Worm (Caenorhabditis elegans) whole organism, L2 larva: ENCODE measurements around the gene gst-9.
"Not testable (repeated sequence)": the region's sequence is repeated elsewhere in the genome, so short reads cannot be mapped to it uniquely, and the experiment has no call there.

Source experiments
- C34F6.9 ChIP-seq: fragments of 150-350 bp; optimal IDR thresholded peaks from 2 replicates; lab custom pipeline; 2014; ENCODE audit warnings: missing biosample characterization, missing genetic modification characterization
- F13H6.1 ChIP-seq: sonication (generic microtip); optimal IDR thresholded peaks from 2 replicates; lab custom pipeline; 2016; ENCODE audit warnings: missing genetic modification characterization, missing compliant biosample characterization
- Y55F3AM.14 ChIP-seq: fragments of 200-800 bp; sonication (Bioruptor generic); optimal IDR thresholded peaks from 2 replicates; lab custom pipeline; 2018; ENCODE audit warnings: mild to moderate bottlenecking, missing genetic modification characterization, missing compliant biosample characterization
- alr-1 ChIP-seq: fragments of 150-350 bp; optimal IDR thresholded peaks from 2 replicates; lab custom pipeline; 2014; ENCODE audit warnings: missing biosample characterization, missing genetic modification characterization
- aly-2 ChIP-seq: fragments of 150-350 bp; optimal IDR thresholded peaks from 2 replicates; lab custom pipeline; 2014; ENCODE audit warnings: missing biosample characterization, missing genetic modification characterization
- ama-1 ChIP-seq: fragments of 150-350 bp; optimal IDR thresholded peaks from 2 replicates; lab custom pipeline; 2018; ENCODE audit warnings: inconsistent platforms
- ceh-16 ChIP-seq: fragments of 150-350 bp; optimal IDR thresholded peaks from 2 replicates; lab custom pipeline; 2014; ENCODE audit warnings: missing biosample characterization, missing genetic modification characterization
- crh-2 ChIP-seq: sonication (generic microtip); optimal IDR thresholded peaks from 2 replicates; lab custom pipeline; 2017; ENCODE audit warnings: missing biosample characterization, missing genetic modification characterization
- dmd-4 ChIP-seq: sonication (generic microtip); optimal IDR thresholded peaks from 2 replicates; lab custom pipeline; 2017; ENCODE audit warnings: missing biosample characterization, missing genetic modification characterization
- fos-1 ChIP-seq: fragments of 150-350 bp; optimal IDR thresholded peaks from 2 replicates; lab custom pipeline; 2014; ENCODE audit warnings: missing biosample characterization, missing genetic modification characterization
- gmeb-1 ChIP-seq: fragments of 150-350 bp; optimal IDR thresholded peaks from 2 replicates; lab custom pipeline; 2014; ENCODE audit warnings: missing biosample characterization, missing genetic modification characterization
- lin-11 ChIP-seq: fragments of 150-350 bp; sonication (generic microtip); optimal IDR thresholded peaks from 2 replicates; lab custom pipeline; 2014; ENCODE audit warnings: missing biosample characterization, missing genetic modification characterization, inconsistent platforms, mixed read lengths
- lin-13 ChIP-seq: fragments of 150-350 bp; optimal IDR thresholded peaks from 2 replicates; lab custom pipeline; 2014; ENCODE audit warnings: missing biosample characterization, missing genetic modification reagents, missing genetic modification characterization
- lin-39 ChIP-seq: fragments of 150-350 bp; optimal IDR thresholded peaks from 2 replicates; lab custom pipeline; 2014; ENCODE audit warnings: missing biosample characterization, missing genetic modification reagents, missing genetic modification characterization
- lsy-2 ChIP-seq, 2 experiments: fragments of 150-350 bp in 1 of 2; sonication (generic microtip) in 1 of 2; optimal IDR thresholded peaks; 2 replicates each; lab custom pipeline; 2014 to 2017; ENCODE audit warnings: missing biosample characterization in 2 of 2, missing genetic modification characterization in 2 of 2
- mab-5 ChIP-seq: fragments of 150-350 bp; optimal IDR thresholded peaks from 2 replicates; lab custom pipeline; 2014; ENCODE audit warnings: missing biosample characterization, missing genetic modification characterization
- mdl-1 ChIP-seq, 2 experiments: fragments of 150-350 bp in 1 of 2; sonication (generic microtip) in 1 of 2; optimal IDR thresholded peaks; 2 replicates each; lab custom pipeline; 2017; ENCODE audit warnings: missing biosample characterization in 2 of 2, missing genetic modification characterization in 2 of 2
- nhr-10 ChIP-seq: sonication (generic microtip); optimal IDR thresholded peaks from 2 replicates; lab custom pipeline; 2017; ENCODE audit warnings: missing biosample characterization, missing genetic modification characterization
- nhr-129 ChIP-seq: fragments of 150-350 bp; optimal IDR thresholded peaks from 2 replicates; lab custom pipeline; 2014; ENCODE audit warnings: missing biosample characterization, missing genetic modification characterization
- nhr-21 ChIP-seq: fragments of 150-350 bp; optimal IDR thresholded peaks from 2 replicates; lab custom pipeline; 2014; ENCODE audit warnings: missing biosample characterization, missing genetic modification characterization
- nhr-25 ChIP-seq: fragments of 150-350 bp; sonication (generic microtip); optimal IDR thresholded peaks from 3 replicates; lab custom pipeline; 2014; ENCODE audit warnings: missing biosample characterization, missing genetic modification characterization
- nhr-6 ChIP-seq: fragments of 150-350 bp; optimal IDR thresholded peaks from 2 replicates; lab custom pipeline; 2014; ENCODE audit warnings: missing biosample characterization, missing genetic modification characterization
- nhr-77 ChIP-seq: fragments of 150-350 bp; optimal IDR thresholded peaks from 2 replicates; lab custom pipeline; 2014; ENCODE audit warnings: missing biosample characterization, missing genetic modification characterization
- peb-1 ChIP-seq: fragments of 150-350 bp; optimal IDR thresholded peaks from 2 replicates; lab custom pipeline; 2014; ENCODE audit warnings: missing biosample characterization, missing genetic modification characterization
- skn-1 ChIP-seq: sonication (generic microtip); optimal IDR thresholded peaks from 2 replicates; lab custom pipeline; 2017; ENCODE audit warnings: missing biosample characterization, missing genetic modification characterization
- sma-3 ChIP-seq: sonication (generic microtip); optimal IDR thresholded peaks from 2 replicates; lab custom pipeline; 2016; ENCODE audit warnings: missing genetic modification reagents, missing genetic modification characterization, missing compliant biosample characterization
- sma-9 ChIP-seq, 2 experiments: fragments of 150-350 bp in 1 of 2; sonication (generic microtip) in 1 of 2; optimal IDR thresholded peaks; 2 replicates each; lab custom pipeline; 2014 to 2016; ENCODE audit warnings: missing genetic modification characterization in 2 of 2, mild to moderate bottlenecking in 1 of 2, missing biosample characterization in 1 of 2, missing compliant biosample characterization in 1 of 2, missing genetic modification reagents in 1 of 2, moderate library complexity in 1 of 2
- unc-39 ChIP-seq: fragments of 150-350 bp; optimal IDR thresholded peaks from 2 replicates; lab custom pipeline; 2014; ENCODE audit warnings: missing biosample characterization, missing genetic modification characterization
- unc-55 ChIP-seq: fragments of 150-350 bp; sonication (generic microtip); optimal IDR thresholded peaks from 3 replicates; lab custom pipeline; 2014; ENCODE audit warnings: missing biosample characterization, missing genetic modification reagents, missing genetic modification characterization
- unc-62 ChIP-seq: fragments of 150-350 bp; optimal IDR thresholded peaks from 2 replicates; lab custom pipeline; 2014; ENCODE audit warnings: missing biosample characterization, missing genetic modification reagents, missing genetic modification characterization
- zag-1 ChIP-seq: fragments of 150-350 bp; optimal IDR thresholded peaks from 2 replicates; lab custom pipeline; 2014; ENCODE audit warnings: missing biosample characterization, missing genetic modification characterization

gst-9 gene

DNA sequence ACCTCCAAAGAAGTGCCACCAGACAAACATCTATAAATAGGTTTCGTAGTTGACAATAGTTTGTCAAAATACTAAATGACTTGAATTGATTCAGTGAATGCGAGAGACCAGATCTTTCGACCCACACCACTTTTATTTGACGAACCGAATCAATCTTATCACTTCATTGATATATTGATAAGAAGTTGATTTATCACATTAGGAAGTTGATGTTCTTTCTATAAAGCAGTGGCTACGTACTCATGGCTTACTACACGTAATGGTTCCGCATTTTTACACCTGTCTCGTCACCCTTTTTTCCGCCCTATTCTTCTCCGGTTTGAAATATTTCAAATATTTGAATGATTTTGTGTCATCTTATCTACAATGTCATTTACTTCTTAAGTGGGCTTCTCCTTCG, 29.2 kb downstream of the gst-9 start:
- TF ChIP-seq fos-1 (peak; percentile 62), peb-1 (tag; lab: Kevin White, UChicago) (no peak), sma-3 (peak; percentile 18)
- TF ChIP-seq, all 48 proteins: peak for 2

- no peak for TF ChIP-seq nhr-6 (tag; lab: Kevin White, UChicago)
- no peak for TF ChIP-seq ama-1 (lab: Kevin White, UChicago)
- no peak for TF ChIP-seq sma-9 (GFP tag; optimal IDR thresholded peaks at IDR 0.05; lab: Kevin White, UChicago)
- TF ChIP-seq sma-9 (tag; optimal IDR thresholded peaks at IDR 0.05; lab: Kevin White, UChicago): no peak
- no peak for TF ChIP-seq zag-1 (tag; lab: Kevin White, UChicago)
Measured at ce11 chrII:4924729-4925128, 33.3 kb downstream of the gst-9 start.

- no peak for TF ChIP-seq ceh-16 (tag; lab: Kevin White, UChicago)
- peak; percentile 93 for TF ChIP-seq sma-9 (GFP tag; optimal IDR thresholded peaks at IDR 0.05; lab: Kevin White, UChicago)
- TF ChIP-seq sma-9 (tag; optimal IDR thresholded peaks at IDR 0.05; lab: Kevin White, UChicago): no peak
- no peak for TF ChIP-seq skn-1 (tag; lab: Kevin White, UChicago)
- TF ChIP-seq gmeb-1: peak; percentile 9
- no peak for TF ChIP-seq nhr-21 (tag; lab: Kevin White, UChicago)
- peak; percentile 95 for TF ChIP-seq crh-2 (tag; lab: Kevin White, UChicago)
- peak; percentile 62 for TF ChIP-seq F13H6.1 (tag; lab: Kevin White, UChicago)
- no peak for TF ChIP-seq ama-1 (lab: Kevin White, UChicago)
- no peak for TF ChIP-seq nhr-77 (tag; lab: Kevin White, UChicago)
- no peak for TF ChIP-seq lin-13 (GFP tag; lab: Kevin White, UChicago)
- TF ChIP-seq fos-1: peak; percentile 93
- no peak for TF ChIP-seq lin-39 (tag; lab: Kevin White, UChicago)
- no peak for TF ChIP-seq lsy-2 (tag; optimal IDR thresholded peaks at IDR 0.05; lab: Kevin White, UChicago)
- TF ChIP-seq dmd-4: no peak
- TF ChIP-seq aly-2 (tag; lab: Kevin White, UChicago): no peak
- TF ChIP-seq mdl-1 (tag; optimal IDR thresholded peaks at IDR 0.05; lab: Kevin White, UChicago): peak in 1 of 2 experiments; percentile 47
- TF ChIP-seq unc-62 (GFP tag; lab: Kevin White, UChicago): no peak
- no peak for TF ChIP-seq Y55F3AM.14 (GFP tag; lab: Kevin White, UChicago)
- no peak for TF ChIP-seq C34F6.9 (tag; lab: Kevin White, UChicago)
- peak; percentile 10 for TF ChIP-seq sma-3
- no peak for TF ChIP-seq nhr-10 (tag; lab: Kevin White, UChicago)
Measured at ce11 chrII:4925198-4925764, 33.9 kb downstream of the gst-9 start, which contains the start of gene aagr-2. Gene aagr-2 (minus strand): TSS chrII:4925248.

DNA sequence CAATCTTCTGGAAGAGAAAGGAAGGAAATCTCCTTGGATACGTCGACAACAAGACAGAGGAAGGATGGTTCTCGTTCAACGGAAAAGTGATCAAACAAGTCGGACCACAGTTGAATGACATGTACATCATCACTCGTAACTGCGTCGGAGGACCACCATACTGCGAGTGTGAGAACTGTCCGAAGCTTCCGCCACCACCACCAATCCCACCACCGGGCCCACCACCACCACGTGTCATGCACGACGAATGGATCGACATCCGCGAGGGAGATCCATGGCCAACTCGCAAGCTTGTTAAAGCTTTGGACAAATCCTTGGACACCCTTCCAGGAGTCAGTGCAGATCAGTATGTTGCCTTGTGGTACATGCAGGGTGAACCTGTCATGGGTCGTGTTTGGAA, 39.9 kb downstream of the gst-9 start:
- TF ChIP-seq nhr-6 (tag; lab: Kevin White, UChicago): no peak
- TF ChIP-seq crh-2 (tag; lab: Kevin White, UChicago): no peak
- TF ChIP-seq nhr-129: no peak
- no peak for TF ChIP-seq unc-55 (GFP tag; lab: Kevin White, UChicago)
- no peak for TF ChIP-seq dmd-4
- no peak for TF ChIP-seq mdl-1 (tag; optimal IDR thresholded peaks at IDR 0.05; lab: Kevin White, UChicago)

- TF ChIP-seq sma-9 (GFP tag; optimal IDR thresholded peaks at IDR 0.05; lab: Kevin White, UChicago); sma-9 (tag; optimal IDR thresholded peaks at IDR 0.05; lab: Kevin White, UChicago); fos-1; nhr-10 (tag; lab: Kevin White, UChicago): not testable (repeated sequence)
Measured at ce11 chrII:4932727-4933126, 41.3 kb downstream of the gst-9 start, which contains the start of gene msp-152. Gene msp-152 (plus strand): TSS chrII:4933027.

DNA sequence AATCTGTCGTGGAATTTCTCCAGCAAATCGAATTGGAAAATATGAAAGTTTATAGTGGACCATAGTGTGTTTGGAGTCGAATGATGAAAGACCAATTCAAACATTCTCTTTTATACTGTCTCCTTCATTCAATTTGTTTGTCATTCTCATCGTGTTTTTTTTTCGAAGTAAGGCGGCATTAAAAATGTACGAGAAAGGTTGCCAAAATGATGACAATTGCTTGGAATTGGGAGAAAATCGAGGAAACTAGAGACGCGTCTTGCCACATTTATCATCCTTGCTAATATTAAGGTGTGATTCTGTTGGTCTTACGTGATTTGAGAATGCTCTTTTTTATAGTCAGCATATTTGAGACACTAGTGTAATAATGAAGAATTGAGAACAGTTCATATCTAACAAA, 43.6 kb downstream of the gst-9 start, which contains the start of gene gst-30:
gst-30 (minus strand) TSS at position 101 of the 400 bp plus-strand sequence.
- TF ChIP-seq nhr-25 (tag; lab: Kevin White, UChicago) (no peak), alr-1 (tag; lab: Kevin White, UChicago) (no peak), nhr-21 (tag; lab: Kevin White, UChicago) (no peak), peb-1 (tag; lab: Kevin White, UChicago) (no peak), F13H6.1 (tag; lab: Kevin White, UChicago) (no peak), unc-55 (GFP tag; lab: Kevin White, UChicago) (no peak), lsy-2 (tag; optimal IDR thresholded peaks at IDR 0.05; lab: Kevin White, UChicago) (no peak), lin-11 (no peak), mab-5 (tag; lab: Kevin White, UChicago) (no peak), unc-39 (tag; lab: Kevin White, UChicago) (no peak), sma-3 (no peak)
